Fruit fly (Drosophila melanogaster): Measurements from ENCODE around the gene CG32750.

CG32750 gene

DNA sequence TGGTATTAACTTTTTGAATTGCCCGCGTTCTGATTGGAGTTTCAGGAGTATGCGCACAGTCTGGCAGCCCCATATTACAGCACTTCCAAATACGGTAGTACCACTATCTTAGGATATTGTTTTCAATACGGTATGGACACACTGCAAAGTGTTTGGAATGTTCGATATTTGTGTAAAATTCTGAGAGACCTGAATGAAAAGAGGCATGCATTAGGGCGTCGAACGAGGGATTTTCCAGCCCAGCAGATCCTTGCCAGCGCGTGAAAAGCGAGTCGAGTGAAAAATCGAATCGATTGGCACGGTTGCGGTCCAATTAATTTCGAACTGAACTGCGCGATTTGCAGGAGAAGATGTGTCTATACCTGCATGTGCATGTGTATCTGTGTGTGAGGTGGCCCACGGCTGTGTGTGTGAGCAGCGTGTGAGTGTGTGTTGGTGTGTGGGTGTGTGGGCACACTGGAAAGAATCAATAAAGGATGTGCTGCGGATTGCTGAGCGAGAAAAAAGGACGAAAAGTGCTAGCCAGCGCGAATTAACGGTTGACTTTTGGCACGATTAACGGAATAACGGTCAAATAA is 29.3 kb upstream of the CG32750 start, which contains the start of gene dtn (continued):
- TF ChIP-seq CG32767 (GFP tag; IDR thresholded peaks at IDR 0.05) (peak; percentile 76; the same call in 1 of the 2 replicates), CG3163 (GFP tag; optimal IDR thresholded peaks at IDR 0.05) (no peak), Bgb (GFP tag; IDR thresholded peaks at IDR 0.05; ENCODE audit: partially characterized antibody) (no peak), CG2875 (GFP tag; optimal IDR thresholded peaks at IDR 0.05) (no peak), CG4617 (GFP tag; optimal IDR thresholded peaks at IDR 0.05; ENCODE audit: borderline replicate concordance) (peak; percentile 78), CG2712 (tag; optimal IDR thresholded peaks at IDR 0.05) (no peak), Doc2 (GFP tag; IDR thresholded peaks at IDR 0.05) (no peak), CG5953 (GFP tag; IDR thresholded peaks at IDR 0.05) (no peak), CG4730 (GFP tag; IDR thresholded peaks at IDR 0.05) (no peak), amos (GFP tag; IDR thresholded peaks at IDR 0.05; ENCODE audit: partially characterized antibody) (no peak), Gug (GFP tag; IDR thresholded peaks at IDR 0.05) (no peak), CG33557 (GFP tag; optimal IDR thresholded peaks at IDR 0.05) (no peak), Dp (GFP tag; optimal IDR thresholded peaks at IDR 0.05) (peak; percentile 82), fu2 (GFP tag; optimal IDR thresholded peaks at IDR 0.05) (no peak), lola (GFP tag; optimal IDR thresholded peaks at IDR 0.05) (no peak), cas (GFP tag; IDR thresholded peaks at IDR 0.05) (no peak), fru (optimal IDR thresholded peaks at IDR 0.05) (no peak), tio (GFP tag; optimal IDR thresholded peaks at IDR 0.05) (no peak), oc (tag; optimal IDR thresholded peaks at IDR 0.05) (no peak), Ssrp (tag; optimal IDR thresholded peaks at IDR 0.05) (no peak), Trl (optimal IDR thresholded peaks at IDR 0.05) (no peak), Trl (GFP tag; optimal IDR thresholded peaks at IDR 0.05) (no peak), CG2889 (GFP tag; IDR thresholded peaks at IDR 0.05) (no peak), CG17802 (tag; optimal IDR thresholded peaks at IDR 0.05) (no peak), ab (GFP tag; optimal IDR thresholded peaks at IDR 0.05) (no peak), CG7987 (GFP tag; optimal IDR thresholded peaks at IDR 0.05) (no peak), Chrac-16 (GFP tag; optimal IDR thresholded peaks at IDR 0.05) (no peak), CG1832 (GFP tag; optimal IDR thresholded peaks at IDR 0.05) (no peak), CG18476 (GFP tag; optimal IDR thresholded peaks at IDR 0.05) (no peak), CG6254 (GFP tag; optimal IDR thresholded peaks at IDR 0.05) (no peak), CG2199 (GFP tag; IDR thresholded peaks at IDR 0.05) (no peak), Dfd (GFP tag; optimal IDR thresholded peaks at IDR 0.05) (no peak), E2f1 (GFP tag; IDR thresholded peaks at IDR 0.05) (no peak), Bteb2 (GFP tag; optimal IDR thresholded peaks at IDR 0.05) (no peak), CG9437 (GFP tag; optimal IDR thresholded peaks at IDR 0.05) (no peak), luna (GFP tag; optimal IDR thresholded peaks at IDR 0.05) (no peak), en (GFP tag; optimal IDR thresholded peaks at IDR 0.05) (no peak), Eip74EF (GFP tag; optimal IDR thresholded peaks at IDR 0.05) (no peak), jing (GFP tag; optimal IDR thresholded peaks at IDR 0.05) (no peak), trh (GFP tag; optimal IDR thresholded peaks at IDR 0.05) (no peak), CG1602 (GFP tag; optimal IDR thresholded peaks at IDR 0.05) (no peak), sug (tag; optimal IDR thresholded peaks at IDR 0.05) (no peak), dimm (GFP tag; IDR thresholded peaks at IDR 0.05) (no peak), pan (optimal IDR thresholded peaks at IDR 0.05) (no peak), pan (GFP tag; optimal IDR thresholded peaks at IDR 0.05 in 1 of 2, IDR thresholded peaks at IDR 0.05 in 1 of 2) (no peak), CG31441 (GFP tag; IDR thresholded peaks at IDR 0.05) (no peak), CG1233 (GFP tag; optimal IDR thresholded peaks at IDR 0.05) (no peak), fd64A (GFP tag; optimal IDR thresholded peaks at IDR 0.05) (no peak), zen (tag; optimal IDR thresholded peaks at IDR 0.05) (no peak), H15 (GFP tag; IDR thresholded peaks at IDR 0.05) (no peak), CG2116 (GFP tag; optimal IDR thresholded peaks at IDR 0.05) (no peak), CG1024 (GFP tag; IDR thresholded peaks at IDR 0.05) (no peak)
